Fruit fly (Drosophila melanogaster) whole organism, wandering third instar larva: Measurements from ENCODE around the gene CG15386.

Source experiments
- Abd-B ChIP-seq: fragments of >200 bp; optimal IDR thresholded peaks from 2 replicates; lab custom pipeline; 2017; ENCODE audit warnings: missing biosample characterization, missing genetic modification characterization
- CG32264 ChIP-seq: fragments of 200-800 bp; sonication (Bioruptor generic); optimal IDR thresholded peaks from 2 replicates; lab custom pipeline; 2016; ENCODE audit warnings: missing biosample characterization, missing genetic modification characterization
- CrebA ChIP-seq: fragments of 200-800 bp; sonication (Bioruptor generic); optimal IDR thresholded peaks from 2 replicates; lab custom pipeline; 2016; ENCODE audit warnings: missing biosample characterization, mild to moderate bottlenecking, missing genetic modification characterization, borderline replicate concordance
- Dfd ChIP-seq: fragments of >200 bp; optimal IDR thresholded peaks from 2 replicates; lab custom pipeline; 2017; ENCODE audit warnings: missing biosample characterization, missing genetic modification characterization
- Dif ChIP-seq: fragments of 200-275, 200-300 bp; sonication (Bioruptor generic); optimal IDR thresholded peaks from 2 replicates; lab custom pipeline; 2018; ENCODE audit warnings: missing biosample characterization, missing genetic modification characterization; ENCODE audit not compliant: partially characterized antibody
- GATAd ChIP-seq: sonication (Bioruptor generic); optimal IDR thresholded peaks from 2 replicates; lab custom pipeline; 2016; ENCODE audit warnings: missing biosample characterization, missing genetic modification characterization
- HLH106 ChIP-seq: fragments of 200-800 bp; optimal IDR thresholded peaks from 3 replicates; lab custom pipeline; 2019; ENCODE audit warnings: missing biosample characterization, mild to moderate bottlenecking, missing genetic modification characterization, moderate library complexity
- Hnf4 ChIP-seq: fragments of 200-800 bp; sonication (Bioruptor generic); optimal IDR thresholded peaks from 2 replicates; lab custom pipeline; 2016; ENCODE audit warnings: missing biosample characterization, mild to moderate bottlenecking, missing genetic modification characterization
- Hr78 ChIP-seq: fragments of >200 bp; optimal IDR thresholded peaks from 2 replicates; lab custom pipeline; 2017; ENCODE audit warnings: missing biosample characterization, missing genetic modification characterization
- Hr83 ChIP-seq: fragments of 200-300 bp; sonication (Bioruptor generic); optimal IDR thresholded peaks from 2 replicates; lab custom pipeline; 2016; ENCODE audit warnings: missing biosample characterization, mild to moderate bottlenecking, missing genetic modification characterization, moderate library complexity; ENCODE audit not compliant: poor library complexity, severe bottlenecking
- Mio ChIP-seq: sonication (Bioruptor generic); optimal IDR thresholded peaks from 2 replicates; lab custom pipeline; 2016; ENCODE audit warnings: missing biosample characterization, missing genetic modification characterization
- Myc ChIP-seq: fragments of >200 bp; optimal IDR thresholded peaks from 2 replicates; lab custom pipeline; 2017
- N ChIP-seq: fragments of >200 bp; optimal IDR thresholded peaks from 2 replicates; lab custom pipeline; 2018; ENCODE audit warnings: missing biosample characterization, missing external identifiers, missing genetic modification characterization
- OdsH ChIP-seq: fragments of 200-800 bp; sonication (Bioruptor generic); optimal IDR thresholded peaks from 2 replicates; lab custom pipeline; 2016; ENCODE audit warnings: missing biosample characterization, mild to moderate bottlenecking, missing genetic modification characterization
- Vsx2 ChIP-seq: fragments of 200-300, 225-300 bp; sonication (Bioruptor generic); optimal IDR thresholded peaks from 2 replicates; lab custom pipeline; 2018; ENCODE audit warnings: missing biosample characterization, missing genetic modification characterization; ENCODE audit not compliant: partially characterized antibody
- br ChIP-seq: fragments of 200-800 bp; sonication (Bioruptor generic); optimal IDR thresholded peaks from 2 replicates; lab custom pipeline; 2016; ENCODE audit warnings: missing biosample characterization, missing genetic modification characterization
- dl ChIP-seq, 2 experiments: fragments of 175-275, 200-275 bp in 1 of 2; fragments of 200-275 bp in 1 of 2; sonication (Bioruptor generic); optimal IDR thresholded peaks; lab custom pipeline; 2018; ENCODE audit warnings: mild to moderate bottlenecking in 2 of 2, missing biosample characterization in 2 of 2, missing genetic modification characterization in 2 of 2, moderate library complexity in 2 of 2; ENCODE audit not compliant: partially characterized antibody in 2 of 2, insufficient read depth in 1 of 2
- dmrt93B ChIP-seq: fragments of 200-800 bp; sonication (Bioruptor generic); optimal IDR thresholded peaks from 2 replicates; lab custom pipeline; 2018; ENCODE audit warnings: missing biosample characterization, mild to moderate bottlenecking, missing genetic modification characterization
- foxo ChIP-seq, 2 experiments: fragments of 200-800 bp; sonication (Bioruptor generic); optimal IDR thresholded peaks; 2 replicates in 1 of 2; 3 replicates in 1 of 2; lab custom pipeline; 2016 to 2017; ENCODE audit warnings: missing biosample characterization in 2 of 2, missing genetic modification characterization in 2 of 2
- fru ChIP-seq: fragments of 200-800 bp; sonication (Bioruptor generic); optimal IDR thresholded peaks from 3 replicates; lab custom pipeline; 2016; ENCODE audit warnings: missing biosample characterization, mild to moderate bottlenecking, missing genetic modification characterization
- h ChIP-seq: fragments of 200-800 bp; sonication (Bioruptor generic); optimal IDR thresholded peaks from 3 replicates; lab custom pipeline; 2016; ENCODE audit warnings: missing biosample characterization, mild to moderate bottlenecking, missing genetic modification characterization
- jim ChIP-seq: fragments of 175-275, 200-325 bp; sonication (Bioruptor generic); optimal IDR thresholded peaks from 2 replicates; lab custom pipeline; 2016; ENCODE audit warnings: missing biosample characterization, mild to moderate bottlenecking, missing genetic modification characterization
- lola ChIP-seq: fragments of >200 bp; optimal IDR thresholded peaks from 2 replicates; lab custom pipeline; 2017; ENCODE audit warnings: missing biosample characterization, missing genetic modification characterization
- pan ChIP-seq: fragments of >200 bp; optimal IDR thresholded peaks from 2 replicates; lab custom pipeline; 2017
- psq ChIP-seq: fragments of 200-800 bp; sonication (Bioruptor generic); optimal IDR thresholded peaks from 3 replicates; lab custom pipeline; 2017; ENCODE audit warnings: missing biosample characterization, mild to moderate bottlenecking, missing genetic modification characterization, moderate library complexity
- rgr ChIP-seq: fragments of 200-800 bp; sonication (Bioruptor generic); optimal IDR thresholded peaks from 3 replicates; lab custom pipeline; 2016; ENCODE audit warnings: missing biosample characterization, mild to moderate bottlenecking, missing genetic modification characterization
- sage ChIP-seq: fragments of 200-800 bp; sonication (Bioruptor generic); optimal IDR thresholded peaks from 2 replicates; lab custom pipeline; 2016; ENCODE audit warnings: missing biosample characterization, mild to moderate bottlenecking, missing genetic modification characterization
- sv ChIP-seq: fragments of 200-800 bp; sonication (Bioruptor generic); optimal IDR thresholded peaks from 3 replicates; lab custom pipeline; 2016; ENCODE audit warnings: missing biosample characterization, missing genetic modification characterization
- tai ChIP-seq: sonication (Bioruptor generic); optimal IDR thresholded peaks from 2 replicates; lab custom pipeline; 2016; ENCODE audit warnings: missing biosample characterization, missing genetic modification characterization
- usp ChIP-seq: fragments of >200 bp; optimal IDR thresholded peaks from 2 replicates; lab custom pipeline; 2017; ENCODE audit warnings: missing biosample characterization, missing genetic modification characterization
- woc ChIP-seq: sonication (Bioruptor generic); optimal IDR thresholded peaks from 2 replicates; lab custom pipeline; 2016; ENCODE audit warnings: missing biosample characterization, mild to moderate bottlenecking, missing genetic modification characterization

CG15386 gene

DNA sequence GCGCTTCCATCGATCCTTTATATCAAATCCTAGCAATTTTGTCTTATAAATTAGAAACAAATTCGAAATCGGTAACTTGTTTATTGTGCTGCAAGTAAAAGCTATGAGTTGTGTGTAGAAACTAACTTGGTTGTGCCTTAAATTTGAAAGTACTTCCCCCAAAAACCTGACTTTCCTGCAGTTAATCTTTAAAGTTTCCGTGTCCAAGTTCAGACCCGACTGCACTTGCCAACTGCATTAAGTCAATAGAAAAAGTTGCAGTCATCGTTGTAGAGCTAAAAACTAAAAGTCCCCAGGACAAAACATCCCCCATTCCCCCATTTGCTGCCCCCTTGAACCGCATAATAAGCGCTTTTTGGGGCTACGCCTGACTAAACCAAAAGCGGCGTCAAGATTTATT lies 23.4 kb upstream of the CG15386 start, which contains the start of gene Tengl1:
Gene Tengl1, minus strand, starts transcription at position 101 of the 400 bp plus-strand sequence.
- TF ChIP-seq pan (lab: Kevin White, UChicago): no peak
- TF ChIP-seq woc (GFP tag; lab: Kevin White, UChicago): no peak
- no peak for TF ChIP-seq psq (GFP tag; lab: Kevin White, UChicago)
- TF ChIP-seq h (GFP tag; lab: Kevin White, UChicago): no peak
- no peak for TF ChIP-seq Vsx2
- no peak for TF ChIP-seq dmrt93B (GFP tag; lab: Kevin White, UChicago)
- TF ChIP-seq GATAd (GFP tag; lab: Kevin White, UChicago): no peak
- no peak for TF ChIP-seq N (GFP tag; lab: Kevin White, UChicago)
- TF ChIP-seq lola (GFP tag; lab: Kevin White, UChicago): no peak
- TF ChIP-seq Abd-B (GFP tag; lab: Kevin White, UChicago): no peak
- TF ChIP-seq fru: no peak
- no peak for TF ChIP-seq foxo (GFP tag; optimal IDR thresholded peaks at IDR 0.05; lab: Kevin White, UChicago)
- TF ChIP-seq HLH106 (tag; lab: Kevin White, UChicago): no peak
- TF ChIP-seq Hnf4: no peak
- no peak for TF ChIP-seq CrebA (GFP tag; lab: Kevin White, UChicago)
- no peak for TF ChIP-seq Dfd (GFP tag; lab: Kevin White, UChicago)
- TF ChIP-seq tai (GFP tag; lab: Kevin White, UChicago): no peak
- no peak for TF ChIP-seq CG32264 (GFP tag; lab: Kevin White, UChicago)

dm6 chr2L:2239284-2239683 lies 22.2 kb upstream of the CG15386 start, which contains the start of gene Tengl2:
TSS of gene Tengl2 (minus strand) at chr2L:2239384.
- TF ChIP-seq foxo (GFP tag; optimal IDR thresholded peaks at IDR 0.05; lab: Kevin White, UChicago): no peak
- no peak for TF ChIP-seq Dfd (GFP tag; lab: Kevin White, UChicago)
- TF ChIP-seq Hnf4: no peak
- TF ChIP-seq usp: no peak
- no peak for TF ChIP-seq Mio (GFP tag; lab: Kevin White, UChicago)
- TF ChIP-seq sage: no peak
- TF ChIP-seq dmrt93B (GFP tag; lab: Kevin White, UChicago): no peak
- TF ChIP-seq N (GFP tag; lab: Kevin White, UChicago): no peak
- TF ChIP-seq woc (GFP tag; lab: Kevin White, UChicago): no peak
- no peak for TF ChIP-seq HLH106 (tag; lab: Kevin White, UChicago)
- TF ChIP-seq Hr83 (GFP tag; lab: Kevin White, UChicago): no peak
- no peak for TF ChIP-seq pan (lab: Kevin White, UChicago)
- TF ChIP-seq Dif (GFP tag; lab: Kevin White, UChicago): no peak
- TF ChIP-seq jim: no peak
- TF ChIP-seq rgr (GFP tag; lab: Kevin White, UChicago): no peak

DNA sequence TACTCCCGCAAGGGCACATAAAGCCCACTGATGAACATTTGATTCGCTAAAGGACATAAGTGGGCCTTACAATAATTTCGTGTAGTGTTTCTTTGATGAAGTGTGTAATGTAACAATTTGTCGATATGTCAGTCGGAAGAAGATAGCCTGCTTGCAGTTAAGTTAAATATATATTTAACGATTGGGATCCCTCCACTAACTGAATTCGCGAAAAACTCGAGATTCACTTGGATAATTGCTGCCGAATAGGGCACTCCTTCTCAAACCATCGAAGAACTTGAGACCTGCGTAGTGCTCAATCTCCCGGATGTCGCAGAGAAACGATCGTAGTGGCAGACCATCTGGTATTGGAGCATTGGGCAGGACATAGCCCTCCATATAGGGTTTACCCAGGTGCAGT lies 21.1 kb upstream of the CG15386 start, which contains the start of gene Tengl3:
Gene Tengl3, minus strand, starts transcription at position 101 of the 400 bp plus-strand sequence.
- TF ChIP-seq jim: no peak
- no peak for TF ChIP-seq dl (GFP tag; optimal IDR thresholded peaks at IDR 0.05; lab: Kevin White, UChicago; ENCODE audit: insufficient read depth in 1 of 2, partially characterized antibody in 2 of 2)
- TF ChIP-seq usp: no peak
- no peak for TF ChIP-seq pan (lab: Kevin White, UChicago)
- no peak for TF ChIP-seq h (GFP tag; lab: Kevin White, UChicago)
- TF ChIP-seq CrebA (GFP tag; lab: Kevin White, UChicago): no peak
- TF ChIP-seq Abd-B (GFP tag; lab: Kevin White, UChicago): no peak
- TF ChIP-seq psq (GFP tag; lab: Kevin White, UChicago): no peak
- no peak for TF ChIP-seq CG32264 (GFP tag; lab: Kevin White, UChicago)
- no peak for TF ChIP-seq sv (GFP tag; lab: Kevin White, UChicago)
- TF ChIP-seq woc (GFP tag; lab: Kevin White, UChicago): no peak
- no peak for TF ChIP-seq OdsH (GFP tag; lab: Kevin White, UChicago)
- no peak for TF ChIP-seq Hr78 (GFP tag; lab: Kevin White, UChicago)
- no peak for TF ChIP-seq lola (GFP tag; lab: Kevin White, UChicago)
- no peak for TF ChIP-seq sage
- no peak for TF ChIP-seq Myc
- TF ChIP-seq br (GFP tag; lab: Kevin White, UChicago): no peak

- peak; percentile 13 for TF ChIP-seq h (GFP tag; lab: Kevin White, UChicago)
- peak; percentile 86 for TF ChIP-seq woc (GFP tag; lab: Kevin White, UChicago)
- no peak for TF ChIP-seq br (GFP tag; lab: Kevin White, UChicago)
- peak; percentile 94 for TF ChIP-seq CrebA (GFP tag; lab: Kevin White, UChicago)
- peak; percentile 24 for TF ChIP-seq OdsH (GFP tag; lab: Kevin White, UChicago)
Observed at dm6 chr2L:2236722-2237121, 19.7 kb upstream of the CG15386 start, which contains the start of gene Sec24CD. TSS of gene Sec24CD (minus strand) at chr2L:2236844.
